Fruit fly (Drosophila melanogaster): ENCODE data around the gene Mst77F.

dm6 chr3L:20809088-20809999, 8.5 kb downstream of the Mst77F start, which contains the start of the genes CG3634 and HIPP1:
- TF ChIP-seq pad (GFP tag; optimal IDR thresholded peaks at IDR 0.05) (no peak), cnc (optimal IDR thresholded peaks at IDR 0.05) (no peak), kay (GFP tag; ENCODE audit: borderline replicate concordance) (no peak), Hr96 (GFP tag; optimal IDR thresholded peaks at IDR 0.05) (no peak), CG11617 (GFP tag; optimal IDR thresholded peaks at IDR 0.05) (peak; percentile 16), CG14711 (tag; optimal IDR thresholded peaks at IDR 0.05) (peak; percentile 48)
